Fruit fly (Drosophila melanogaster) whole organism, embryonic: ENCODE results near the gene slp1.

Source experiments
- Atf3 ChIP-seq: fragments of 200-800 bp; sonication (Bioruptor generic); optimal IDR thresholded peaks from 3 replicates; lab custom pipeline; 2016; ENCODE audit warnings: missing biosample characterization, missing genetic modification characterization
- Bdp1 ChIP-seq: fragments of 200-800 bp; sonication (Bioruptor generic); optimal IDR thresholded peaks from 3 replicates; lab custom pipeline; 2016; ENCODE audit warnings: missing biosample characterization, missing genetic modification characterization
- C15 ChIP-seq: fragments of 200-800 bp; sonication (Bioruptor generic); IDR thresholded peaks from 3 replicates; pipeline ENCODE4 v1.3.6; 2022; ENCODE audit warnings: missing biosample characterization, missing genetic modification characterization
- CG11093 ChIP-seq: fragments of 200-800 bp; sonication (Bioruptor generic); IDR thresholded peaks from 3 replicates; pipeline ENCODE4 v1.3.6; 2022; ENCODE audit warnings: missing biosample characterization, missing genetic modification characterization
- CG1233 ChIP-seq: fragments of 200-800 bp; sonication (Bioruptor generic); optimal IDR thresholded peaks from 4 replicates; lab custom pipeline; 2018; ENCODE audit warnings: missing biosample characterization, mild to moderate bottlenecking, missing genetic modification characterization
- CG12659 ChIP-seq: fragments of 200-800 bp; sonication (Bioruptor generic); optimal IDR thresholded peaks from 3 replicates; lab custom pipeline; 2017; ENCODE audit warnings: mild to moderate bottlenecking, missing biosample characterization, missing genetic modification reagents, missing genetic modification characterization
- CG14965 ChIP-seq: fragments of 200-800 bp; sonication (Bioruptor generic); optimal IDR thresholded peaks from 2 replicates; lab custom pipeline; 2016; ENCODE audit warnings: missing biosample characterization, missing genetic modification characterization, borderline replicate concordance
- CG1647 ChIP-seq: fragments of 200-800 bp; sonication (Bioruptor generic); optimal IDR thresholded peaks from 3 replicates; lab custom pipeline; 2016; ENCODE audit warnings: missing biosample characterization, missing genetic modification characterization
- CG18476 ChIP-seq: fragments of 200-800 bp; sonication (Bioruptor generic); optimal IDR thresholded peaks from 2 replicates; lab custom pipeline; 2016; ENCODE audit warnings: missing biosample characterization, mild to moderate bottlenecking, missing genetic modification characterization
- CG42726 ChIP-seq: fragments of 200-800 bp; sonication (Bioruptor generic); IDR thresholded peaks from 2 replicates; pipeline ENCODE4 v1.3.6; 2022; ENCODE audit warnings: missing biosample characterization, missing genetic modification characterization; ENCODE audit not compliant: partially characterized antibody
- CG43689 ChIP-seq: fragments of 200-800 bp; sonication (Bioruptor generic); IDR thresholded peaks from 2 replicates; pipeline ENCODE4 v1.3.6; 2022; ENCODE audit warnings: missing biosample characterization, missing genetic modification characterization
- CG4707 ChIP-seq: fragments of 200-800 bp; sonication (Bioruptor generic); optimal IDR thresholded peaks from 2 replicates; lab custom pipeline; 2018; ENCODE audit warnings: missing biosample characterization, mild to moderate bottlenecking, missing genetic modification characterization, moderate library complexity
- CG8478 ChIP-seq: fragments of >200 bp; optimal IDR thresholded peaks from 2 replicates; lab custom pipeline; 2018
- Chrac-16 ChIP-seq: fragments of 200-800 bp; sonication (Bioruptor generic); optimal IDR thresholded peaks from 3 replicates; lab custom pipeline; 2016; ENCODE audit warnings: missing biosample characterization, missing genetic modification characterization
- CkIIα-i1 ChIP-seq: fragments of 200-800 bp; sonication (Bioruptor generic); IDR thresholded peaks from 2 replicates; pipeline ENCODE4 v1.3.6; 2022; ENCODE audit warnings: missing biosample characterization, missing genetic modification characterization
- Eip74EF ChIP-seq, 2 experiments: fragments of 200-800 bp in 1 of 2; fragments of >200 bp in 1 of 2; sonication (Bioruptor generic) in 1 of 2; optimal IDR thresholded peaks; 2 replicates each; lab custom pipeline; 2017 to 2019; ENCODE audit warnings: missing biosample characterization in 2 of 2, missing genetic modification characterization in 2 of 2, mild to moderate bottlenecking in 1 of 2, moderate library complexity in 1 of 2
- Fer3 ChIP-seq: fragments of 200-800 bp; sonication (Bioruptor generic); optimal IDR thresholded peaks from 2 replicates; lab custom pipeline; 2018; ENCODE audit warnings: missing biosample characterization, mild to moderate bottlenecking, missing genetic modification characterization, moderate library complexity
- Hand ChIP-seq: fragments of 200-800 bp; sonication (Bioruptor generic); optimal IDR thresholded peaks from 2 replicates; lab custom pipeline; 2017; ENCODE audit warnings: mild to moderate bottlenecking, missing biosample characterization, missing genetic modification reagents, missing genetic modification characterization
- Hmr ChIP-seq: fragments of 200-800 bp; sonication (Bioruptor generic); optimal IDR thresholded peaks from 3 replicates; lab custom pipeline; 2017; ENCODE audit warnings: mild to moderate bottlenecking, missing biosample characterization, missing genetic modification reagents, missing genetic modification characterization
- Med ChIP-seq: fragments of 200-800 bp; sonication (Bioruptor generic); peaks from one replicate; lab custom pipeline; 2016; ENCODE audit warnings: missing biosample characterization, missing genetic modification characterization, mild to moderate bottlenecking, inconsistent platforms, moderate library complexity
- Oaz ChIP-seq: fragments of 200-800 bp; sonication (Bioruptor generic); IDR thresholded peaks from 2 replicates; pipeline ENCODE4 v1.3.6; 2022; ENCODE audit warnings: missing biosample characterization, missing genetic modification characterization
- Opbp ChIP-seq: fragments of 200-800 bp; sonication (Bioruptor generic); IDR thresholded peaks from 3 replicates; pipeline ENCODE4 v1.3.6; 2022; ENCODE audit warnings: missing biosample characterization, missing genetic modification characterization; ENCODE audit not compliant: partially characterized antibody
- ap ChIP-seq: fragments of 200-800 bp; sonication (Bioruptor generic); IDR thresholded peaks from 2 replicates; pipeline ENCODE4 v1.3.6; 2022; ENCODE audit warnings: missing biosample characterization, missing genetic modification characterization
- btn ChIP-seq: fragments of 200-800 bp; sonication (Bioruptor generic); optimal IDR thresholded peaks from 2 replicates; lab custom pipeline; 2016; ENCODE audit warnings: missing biosample characterization, missing genetic modification characterization
- dpn ChIP-seq, 2 experiments: fragments of 200-800 bp; sonication (Bioruptor generic); optimal IDR thresholded peaks; 3 replicates each; lab custom pipeline; 2016; ENCODE audit warnings: missing biosample characterization in 2 of 2, missing genetic modification characterization in 2 of 2
- exex ChIP-seq: fragments of 200-800 bp; sonication (Bioruptor generic); optimal IDR thresholded peaks from 4 replicates; lab custom pipeline; 2018; ENCODE audit warnings: missing biosample characterization, mild to moderate bottlenecking, missing genetic modification characterization, moderate library complexity
- fd64A ChIP-seq: fragments of 200-800 bp; sonication (Bioruptor generic); optimal IDR thresholded peaks from 3 replicates; lab custom pipeline; 2018; ENCODE audit warnings: missing biosample characterization, mild to moderate bottlenecking, missing genetic modification characterization
- gcm ChIP-seq: fragments of 200-800 bp; sonication (Bioruptor generic); optimal IDR thresholded peaks from 2 replicates; lab custom pipeline; 2019; ENCODE audit warnings: missing biosample characterization, mild to moderate bottlenecking, missing genetic modification characterization, moderate library complexity
- lab ChIP-seq: fragments of 200-800 bp; sonication (Bioruptor generic); optimal IDR thresholded peaks from 3 replicates; lab custom pipeline; 2017; ENCODE audit warnings: missing biosample characterization, missing genetic modification characterization, mild to moderate bottlenecking, moderate library complexity, missing genetic modification reagents
- mirr ChIP-seq: fragments of 200-800 bp; sonication (Bioruptor generic); optimal IDR thresholded peaks from 3 replicates; lab custom pipeline; 2018; ENCODE audit warnings: missing biosample characterization, mild to moderate bottlenecking, missing genetic modification characterization
- rib ChIP-seq: fragments of 200-800 bp; sonication (Bioruptor generic); IDR thresholded peaks from 2 replicates; pipeline ENCODE4 v1.3.6; 2022; ENCODE audit warnings: missing biosample characterization, missing genetic modification characterization
- schlank ChIP-seq: fragments of 200-800 bp; sonication (Bioruptor generic); optimal IDR thresholded peaks from 2 replicates; lab custom pipeline; 2018; ENCODE audit warnings: missing biosample characterization, mild to moderate bottlenecking, missing genetic modification characterization
- sens ChIP-seq: fragments of 200-800 bp; sonication (Bioruptor generic); peaks from one replicate; lab custom pipeline; 2016; ENCODE audit warnings: missing biosample characterization, missing genetic modification characterization
- sr ChIP-seq: fragments of 200-800 bp; sonication (Bioruptor generic); IDR thresholded peaks from 3 replicates; pipeline ENCODE4 v1.3.6; 2022; ENCODE audit warnings: missing biosample characterization, missing genetic modification characterization
- stc ChIP-seq: fragments of 200-800 bp; sonication (Bioruptor generic); IDR thresholded peaks from 2 replicates; pipeline ENCODE4 v1.3.6; 2022; ENCODE audit warnings: missing biosample characterization, missing genetic modification characterization
- sug ChIP-seq: fragments of 200-800 bp; optimal IDR thresholded peaks from 2 replicates; lab custom pipeline; 2019; ENCODE audit warnings: missing biosample characterization, mild to moderate bottlenecking, missing genetic modification characterization, moderate library complexity
- tin ChIP-seq: fragments of 200-800 bp; sonication (Bioruptor generic); optimal IDR thresholded peaks from 3 replicates; lab custom pipeline; 2016; ENCODE audit warnings: missing biosample characterization, missing genetic modification characterization
- vfl ChIP-seq: fragments of 200-800 bp; sonication (Bioruptor generic); optimal IDR thresholded peaks from 2 replicates; lab custom pipeline; 2016; ENCODE audit warnings: missing biosample characterization, missing genetic modification characterization

The slp1 gene

DNA sequence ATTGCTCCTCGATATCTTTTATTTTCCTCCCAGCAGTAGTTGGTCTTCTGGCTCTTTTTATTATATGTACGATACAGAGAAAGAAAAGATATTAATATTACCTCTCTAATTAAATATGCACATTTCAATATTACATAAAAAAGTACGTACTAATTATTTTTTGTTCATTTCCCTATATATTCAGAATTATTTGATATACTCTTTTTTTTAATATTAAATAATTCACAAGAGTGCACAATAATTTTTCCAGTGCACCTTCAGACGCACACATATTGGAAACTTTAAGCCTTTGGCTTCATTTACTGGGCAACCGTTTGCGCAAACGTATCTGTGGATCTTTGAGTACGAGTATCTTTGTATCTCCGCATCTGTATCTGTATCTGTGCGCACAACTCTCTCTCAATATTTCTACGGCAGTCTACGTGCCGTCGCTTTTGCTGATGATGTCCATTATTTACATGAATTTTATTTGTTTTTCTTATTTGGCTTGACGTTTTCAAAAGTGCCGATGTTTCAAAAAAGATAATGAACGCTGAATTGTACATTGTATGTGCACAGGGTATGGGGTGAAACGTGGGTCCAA, 48.8 kb upstream of the slp1 start (continued):
- TF ChIP-seq schlank (no peak), CG4707 (GFP tag; lab: Kevin White, UChicago) (peak; percentile 60), CG42726 (GFP tag; lab: Robert Waterston, UW) (no peak), stc (peak; percentile 90), vfl (GFP tag; lab: Kevin White, UChicago) (no peak), Eip74EF (GFP tag; optimal IDR thresholded peaks at IDR 0.05; lab: Kevin White, UChicago) (peak in 1 of 2 experiments; percentile 89), CG12659 (GFP tag; lab: Kevin White, UChicago) (peak; percentile 71), CG18476 (peak; percentile 27), sr (GFP tag; lab: Robert Waterston, UW) (no peak), Opbp (GFP tag; lab: Robert Waterston, UW) (no peak), CG1233 (GFP tag; lab: Kevin White, UChicago) (peak; percentile 82), lab (GFP tag; lab: Kevin White, UChicago) (peak; percentile 81), CG11093 (GFP tag; lab: Robert Waterston, UW) (peak; percentile 73; the same call in 2 of the 3 replicates), sug (tag; lab: Kevin White, UChicago) (peak; percentile 70), Atf3 (GFP tag; lab: Kevin White, UChicago) (no peak), btn (GFP tag; lab: Kevin White, UChicago) (no peak), CG8478 (lab: Kevin White, UChicago) (no peak), Hmr (GFP tag; lab: Kevin White, UChicago) (peak; percentile 82), C15 (GFP tag; lab: Robert Waterston, UW) (no peak), Fer3 (tag; lab: Kevin White, UChicago) (peak; percentile 79), CG1647 (GFP tag; lab: Kevin White, UChicago) (no peak), Chrac-16 (GFP tag; lab: Kevin White, UChicago) (peak; percentile 82), dpn (GFP tag; optimal IDR thresholded peaks at IDR 0.05; lab: Kevin White, UChicago) (peak in 1 of 2 experiments; percentile 78), Bdp1 (GFP tag; lab: Kevin White, UChicago) (peak; percentile 28), CkIIα-i1 (GFP tag; lab: Robert Waterston, UW) (no peak), fd64A (no peak), ap (GFP tag; lab: Robert Waterston, UW) (peak; percentile 80), Hand (GFP tag; lab: Kevin White, UChicago) (peak; percentile 52), rib (no peak), CG43689 (GFP tag; lab: Robert Waterston, UW) (peak; percentile 59; the same call in 1 of the 2 replicates), Oaz (GFP tag; lab: Robert Waterston, UW) (no peak), gcm (GFP tag; lab: Kevin White, UChicago) (peak; percentile 95), sens (GFP tag; lab: Kevin White, UChicago) (peak; percentile 78), CG14965 (no peak)

DNA sequence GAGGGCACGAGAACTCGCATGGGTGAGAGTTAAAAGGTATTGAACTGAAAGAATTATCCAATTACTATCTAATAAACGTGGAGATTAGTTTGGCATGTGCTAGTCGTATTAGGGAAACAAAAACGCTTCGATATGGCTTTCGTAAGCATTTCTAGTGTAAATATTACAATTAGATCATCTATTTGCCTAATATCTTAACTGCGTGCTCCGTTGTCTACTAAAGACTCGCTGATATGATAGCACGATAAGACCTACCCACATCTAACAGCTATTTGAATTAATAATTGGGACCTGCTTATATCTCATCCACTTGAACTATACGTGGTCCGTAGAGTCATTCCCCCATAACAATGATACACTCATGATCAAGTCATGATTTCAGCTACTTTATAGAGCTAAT, 48.0 kb upstream of the slp1 start:
- no peak for TF ChIP-seq tin
- peak; percentile 27 for TF ChIP-seq mirr
- peak; percentile 53 for TF ChIP-seq Med (GFP tag; lab: Kevin White, UChicago)
- peak; percentile 62 for TF ChIP-seq exex (tag; lab: Kevin White, UChicago)
- TF ChIP-seq, all 482 proteins: peak for 3
